In genomic region chr3L:12564284-12564683, dm6 we compare ENCODE assay signal across 1 fruit fly cellular context.
TF ChIP-seq lines count a peak whose summit lies in the region.

No protein-coding gene starts in this region.

TF ChIP-seq in whole organism, embryonic, 481 proteins besides CTCF, POLR2A, EP300 and RAD21 (continued from another document):
- TF ChIP-seq CG10543 (GFP tag; optimal IDR thresholded peaks at IDR 0.05; lab: Kevin White, UChicago) (peak; percentile 25), cad (GFP tag; optimal IDR thresholded peaks at IDR 0.05; lab: Kevin White, UChicago) (no peak), nau (GFP tag; optimal IDR thresholded peaks at IDR 0.05; lab: Kevin White, UChicago) (no peak), NC2α (GFP tag; optimal IDR thresholded peaks at IDR 0.05; lab: Kevin White, UChicago) (no peak), chm (GFP tag; IDR thresholded peaks at IDR 0.05; lab: Robert Waterston, UW) (no peak), CG8924 (tag; optimal IDR thresholded peaks at IDR 0.05; lab: Kevin White, UChicago) (no peak), E2f2 (GFP tag; IDR thresholded peaks at IDR 0.05; lab: Robert Waterston, UW) (no peak), sd (tag; optimal IDR thresholded peaks at IDR 0.05; lab: Kevin White, UChicago) (peak; percentile 73), croc (GFP tag; conservative IDR thresholded peaks at IDR 0.05; lab: Robert Waterston, UW) (no peak), fd3F (GFP tag; optimal IDR thresholded peaks at IDR 0.05; lab: Kevin White, UChicago) (no peak), eve (GFP tag; optimal IDR thresholded peaks at IDR 0.05; lab: Kevin White, UChicago) (no peak), fd102C (GFP tag; optimal IDR thresholded peaks at IDR 0.05; lab: Kevin White, UChicago) (no peak), ara (GFP tag; IDR thresholded peaks at IDR 0.05; lab: Robert Waterston, UW) (peak; percentile 61), CG13894 (tag; optimal IDR thresholded peaks at IDR 0.05; lab: Kevin White, UChicago) (peak; percentile 78), gcm2 (GFP tag; optimal IDR thresholded peaks at IDR 0.05; lab: Kevin White, UChicago) (no peak), CG11247 (GFP tag; IDR thresholded peaks at IDR 0.05; lab: Robert Waterston, UW) (no peak), CG2116 (GFP tag; optimal IDR thresholded peaks at IDR 0.05; lab: Kevin White, UChicago) (no peak), MTF-1 (GFP tag; optimal IDR thresholded peaks at IDR 0.05; lab: Kevin White, UChicago; ENCODE audit: borderline replicate concordance) (no peak), Spps (tag; optimal IDR thresholded peaks at IDR 0.05; lab: Kevin White, UChicago) (no peak), jumu (GFP tag; optimal IDR thresholded peaks at IDR 0.05; lab: Kevin White, UChicago) (no peak), amos (GFP tag; IDR thresholded peaks at IDR 0.05; lab: Robert Waterston, UW; ENCODE audit: partially characterized antibody) (no peak), Tbp (GFP tag; optimal IDR thresholded peaks at IDR 0.05; lab: Kevin White, UChicago) (no peak), Vsx1 (GFP tag; optimal IDR thresholded peaks at IDR 0.05; lab: Kevin White, UChicago) (no peak), tio (GFP tag; optimal IDR thresholded peaks at IDR 0.05; lab: Kevin White, UChicago) (no peak), CG8388 (GFP tag; optimal IDR thresholded peaks at IDR 0.05; lab: Kevin White, UChicago) (no peak), pb (GFP tag; optimal IDR thresholded peaks at IDR 0.05; lab: Kevin White, UChicago) (no peak), ash1 (GFP tag; optimal IDR thresholded peaks at IDR 0.05; lab: Kevin White, UChicago) (no peak), trh (GFP tag; optimal IDR thresholded peaks at IDR 0.05; lab: Kevin White, UChicago) (no peak), Oaz (GFP tag; IDR thresholded peaks at IDR 0.05; lab: Robert Waterston, UW) (no peak), C15 (GFP tag; IDR thresholded peaks at IDR 0.05; lab: Robert Waterston, UW) (no peak), Eip74EF (GFP tag; optimal IDR thresholded peaks at IDR 0.05; lab: Kevin White, UChicago) (no peak), slbo (GFP tag; IDR thresholded peaks at IDR 0.05; lab: Robert Waterston, UW) (no peak), mirr (GFP tag; optimal IDR thresholded peaks at IDR 0.05; lab: Kevin White, UChicago) (peak; percentile 37), CG8944 (GFP tag; optimal IDR thresholded peaks at IDR 0.05; lab: Kevin White, UChicago) (no peak), Hr39 (optimal IDR thresholded peaks at IDR 0.05; lab: Kevin White, UChicago) (peak; percentile 8), gem (tag; optimal IDR thresholded peaks at IDR 0.05; lab: Kevin White, UChicago) (no peak), Elba2 (GFP tag; optimal IDR thresholded peaks at IDR 0.05; lab: Kevin White, UChicago) (no peak), CG10267 (tag; optimal IDR thresholded peaks at IDR 0.05; lab: Kevin White, UChicago) (no peak), Ptx1 (GFP tag; IDR thresholded peaks at IDR 0.05; lab: Robert Waterston, UW) (no peak), Dek (tag; optimal IDR thresholded peaks at IDR 0.05; lab: Kevin White, UChicago) (no peak), Stat92E (GFP tag; optimal IDR thresholded peaks at IDR 0.05; lab: Kevin White, UChicago) (no peak), sr (GFP tag; IDR thresholded peaks at IDR 0.05; lab: Robert Waterston, UW) (peak; percentile 70; the same call in 2 of the 3 replicates), CG4328 (GFP tag; optimal IDR thresholded peaks at IDR 0.05; lab: Kevin White, UChicago) (peak; percentile 37), MESR4 (GFP tag; optimal IDR thresholded peaks at IDR 0.05; lab: Kevin White, UChicago) (no peak), CG12769 (tag; optimal IDR thresholded peaks at IDR 0.05; lab: Kevin White, UChicago) (no peak), CG32767 (GFP tag; IDR thresholded peaks at IDR 0.05; lab: Robert Waterston, UW) (no peak), CG12659 (GFP tag; optimal IDR thresholded peaks at IDR 0.05; lab: Kevin White, UChicago) (no peak), CG30020 (tag; optimal IDR thresholded peaks at IDR 0.05; lab: Kevin White, UChicago) (no peak), ems (GFP tag; optimal IDR thresholded peaks at IDR 0.05; lab: Kevin White, UChicago) (no peak), bcd (GFP tag; optimal IDR thresholded peaks at IDR 0.05; lab: Kevin White, UChicago) (no peak)
